Fruit fly (Drosophila melanogaster) Kc167 (cell line): ENCODE data around the gene Gr66a.

Experiments used
- Myc ChIP-seq: fragments of >200 bp; optimal IDR thresholded peaks from 2 replicates; lab custom pipeline; 2017; ENCODE audit warnings: missing external identifiers
- Sin3A ChIP-seq: fragments of >200 bp; optimal IDR thresholded peaks from 2 replicates; lab custom pipeline; 2018; ENCODE audit warnings: missing external identifiers
- h ChIP-seq: fragments of >200 bp; optimal IDR thresholded peaks from 3 replicates; lab custom pipeline; 2018; ENCODE audit warnings: missing external identifiers
- insv ChIP-seq: fragments of >200 bp; optimal IDR thresholded peaks from 3 replicates; lab custom pipeline; 2018; ENCODE audit warnings: missing external identifiers
- psq ChIP-seq: fragments of >200 bp; optimal IDR thresholded peaks from 2 replicates; lab custom pipeline; 2017; ENCODE audit warnings: missing external identifiers
- ttk ChIP-seq: sonication (Bioruptor generic); optimal IDR thresholded peaks from 2 replicates; lab custom pipeline; 2017; ENCODE audit warnings: missing external identifiers

DNA sequence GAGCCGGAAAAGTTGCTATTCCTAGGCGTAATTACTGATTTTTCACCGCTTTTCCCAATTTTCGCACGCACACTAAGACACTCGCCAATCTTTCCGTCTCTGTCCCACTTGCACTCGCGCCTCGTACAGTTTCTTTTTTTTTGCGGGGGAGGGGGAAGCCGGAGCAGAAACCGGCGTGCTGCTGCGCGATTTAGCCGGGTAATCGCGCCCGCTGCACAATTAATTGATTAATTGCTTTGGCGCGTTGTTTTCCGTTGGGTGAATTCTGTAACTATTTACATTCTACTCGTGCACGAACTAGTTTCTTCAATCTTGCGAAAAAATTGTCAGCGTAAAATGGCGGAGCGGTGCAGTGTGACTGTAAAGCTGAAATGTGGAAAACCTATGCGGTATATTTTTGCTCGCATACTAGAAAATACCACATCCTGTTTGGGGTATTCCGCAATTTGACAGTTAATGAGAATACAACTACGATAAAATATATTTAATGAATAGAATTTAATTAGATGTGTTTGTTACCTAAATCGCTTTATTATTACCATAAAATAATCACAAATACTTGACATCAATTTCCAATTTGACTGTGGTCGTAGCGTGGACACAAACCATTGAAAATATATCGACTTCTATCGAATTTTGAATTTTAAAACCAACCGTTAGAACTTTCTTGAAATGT lies 8.5 kb upstream of the Gr66a start, which contains the start of gene Cpsf6:
- TF ChIP-seq psq: no peak
- no peak for TF ChIP-seq Sin3A (lab: Kevin White, UChicago)
- TF ChIP-seq Myc (lab: Kevin White, UChicago): no peak
- no peak for TF ChIP-seq h (lab: Kevin White, UChicago)
- no peak for TF ChIP-seq insv
- TF ChIP-seq ttk (lab: Kevin White, UChicago): no peak
